Fruit fly (Drosophila melanogaster): ENCODE data around the gene Sgs7.

The Sgs7 gene

DNA sequence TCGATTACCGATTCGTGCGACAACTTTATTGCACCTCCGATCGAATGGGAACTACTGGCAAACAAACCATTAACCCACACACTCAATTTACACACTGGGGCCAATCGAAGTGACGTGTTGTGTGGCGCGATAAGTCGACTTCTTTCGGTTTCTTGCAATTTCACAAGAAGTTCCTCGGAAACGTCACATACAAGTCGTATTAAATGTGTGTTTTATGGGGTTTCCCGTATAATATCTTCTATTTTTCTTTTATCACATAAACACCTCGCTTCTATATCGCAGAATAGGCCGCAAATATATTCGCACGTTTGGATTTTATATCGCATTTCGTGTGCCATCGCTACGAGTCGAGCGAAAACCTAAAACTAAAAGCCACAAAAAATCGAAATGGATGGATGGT lies 20.0 kb downstream of the Sgs7 start:
- TF ChIP-seq sug (tag; optimal IDR thresholded peaks at IDR 0.05) (peak; percentile 1), exex (tag; optimal IDR thresholded peaks at IDR 0.05) (peak; percentile 43), Meics (GFP tag; optimal IDR thresholded peaks at IDR 0.05) (no peak)

DNA sequence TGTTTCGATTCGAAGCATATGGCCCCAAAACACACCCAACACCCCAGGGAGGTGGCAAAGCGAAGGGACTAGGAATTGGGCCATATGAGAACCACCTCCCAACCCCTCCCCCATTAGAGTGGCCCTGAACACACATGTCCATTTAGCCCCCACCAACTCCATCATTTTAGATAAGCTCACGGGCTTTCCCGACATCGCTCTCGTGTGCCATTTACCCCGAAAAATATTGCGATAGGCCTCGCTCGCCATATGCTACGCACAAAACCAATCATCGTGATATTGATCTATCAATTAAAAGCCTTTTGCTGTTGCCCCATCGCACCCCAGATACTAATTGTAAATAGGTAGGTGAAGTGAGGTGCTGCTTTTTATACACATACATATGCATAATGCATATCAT lies 20.7 kb downstream of the Sgs7 start:
- no peak for TF ChIP-seq Dfd (GFP tag; optimal IDR thresholded peaks at IDR 0.05)
- peak; percentile 27 for TF ChIP-seq caup (GFP tag; optimal IDR thresholded peaks at IDR 0.05; ENCODE audit: severe bottlenecking)
- TF ChIP-seq twi (tag; optimal IDR thresholded peaks at IDR 0.05), result peak; percentile 62
- peak; percentile 90 for TF ChIP-seq mirr (GFP tag; optimal IDR thresholded peaks at IDR 0.05)
- peak; percentile 62 for TF ChIP-seq CG12769 (tag; optimal IDR thresholded peaks at IDR 0.05)
- no peak for TF ChIP-seq CG4707 (GFP tag; optimal IDR thresholded peaks at IDR 0.05)
- peak; percentile 15 for TF ChIP-seq CG13894 (tag; optimal IDR thresholded peaks at IDR 0.05)
- 0 out of 2 replicates have a peak, but pooled peaks have one; percentile 8 for TF ChIP-seq sim (GFP tag; IDR thresholded peaks at IDR 0.05)
- peak; percentile 39 for TF ChIP-seq CG10543 (GFP tag; optimal IDR thresholded peaks at IDR 0.05)
- TF ChIP-seq grn (GFP tag; optimal IDR thresholded peaks at IDR 0.05), result peak; percentile 90
- 0 out of 2 replicates have a peak, but pooled peaks have one; percentile 18 for TF ChIP-seq Awh (GFP tag; IDR thresholded peaks at IDR 0.05)
- TF ChIP-seq sens (GFP tag), result peak; percentile 69
- peak; percentile 87 for TF ChIP-seq exex (tag; optimal IDR thresholded peaks at IDR 0.05)
- no peak for TF ChIP-seq Dbx (GFP tag; IDR thresholded peaks at IDR 0.05)
- peak; percentile 64; the same call in 1 of the 2 replicates for TF ChIP-seq crol (GFP tag; IDR thresholded peaks at IDR 0.05)
- peak; percentile 30 for TF ChIP-seq cwo (GFP tag; optimal IDR thresholded peaks at IDR 0.05)
- TF ChIP-seq Hey (tag; optimal IDR thresholded peaks at IDR 0.05), result peak; percentile 41
- TF ChIP-seq ash1 (GFP tag; optimal IDR thresholded peaks at IDR 0.05), result no peak
- TF ChIP-seq CG7357 (GFP tag; IDR thresholded peaks at IDR 0.05), result no peak
- TF ChIP-seq lab (GFP tag; optimal IDR thresholded peaks at IDR 0.05), result peak; percentile 37
- no peak for TF ChIP-seq CG15696 (tag; optimal IDR thresholded peaks at IDR 0.05)
- peak; percentile 9 for TF ChIP-seq CG34376 (GFP tag; optimal IDR thresholded peaks at IDR 0.05)
- TF ChIP-seq Med (GFP tag), result peak; percentile 60
- TF ChIP-seq sug (tag; optimal IDR thresholded peaks at IDR 0.05), result peak; percentile 72
- TF ChIP-seq Lim3 (GFP tag; IDR thresholded peaks at IDR 0.05), result peak; percentile 40; the same call in 1 of the 2 replicates
- TF ChIP-seq sob (GFP tag; IDR thresholded peaks at IDR 0.05), result 0 out of 2 replicates have a peak, but pooled peaks have one; percentile 15
- peak; percentile 31 for TF ChIP-seq Deaf1 (tag; optimal IDR thresholded peaks at IDR 0.05)
- peak; percentile 7; the same call in 1 of the 3 replicates for TF ChIP-seq so (GFP tag; IDR thresholded peaks at IDR 0.05)

DNA sequence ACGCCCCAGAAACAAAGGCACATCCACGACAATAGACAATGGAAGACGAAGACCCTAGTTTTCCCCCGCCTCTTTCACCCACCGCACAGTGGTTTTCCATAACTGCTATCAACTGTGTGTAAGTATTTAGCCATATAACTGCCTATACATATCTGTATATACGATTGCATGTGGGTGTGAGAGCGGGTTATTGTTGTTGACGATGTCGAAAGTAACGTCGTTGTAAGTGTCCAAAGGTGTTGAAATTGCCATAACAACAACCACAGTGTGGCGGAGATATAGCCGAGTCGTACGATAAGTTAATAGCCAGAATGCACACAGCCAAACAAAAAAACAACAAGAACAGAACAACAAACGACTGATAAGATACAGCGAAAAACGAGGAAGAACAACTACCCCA lies 21.6 kb downstream of the Sgs7 start:
- TF ChIP-seq tna (GFP tag; IDR thresholded peaks at IDR 0.05; ENCODE audit: partially characterized antibody) (0 out of 2 replicates have a peak, but pooled peaks have one; percentile 8), caup (GFP tag; optimal IDR thresholded peaks at IDR 0.05; ENCODE audit: severe bottlenecking) (peak; percentile 54), lov (optimal IDR thresholded peaks at IDR 0.05) (no peak), lov (GFP tag; IDR thresholded peaks at IDR 0.05) (no peak), exex (tag; optimal IDR thresholded peaks at IDR 0.05) (peak; percentile 51), cg (GFP tag; optimal IDR thresholded peaks at IDR 0.05) (peak; percentile 25), CG3995 (GFP tag; optimal IDR thresholded peaks at IDR 0.05) (no peak), cwo (GFP tag; optimal IDR thresholded peaks at IDR 0.05) (peak; percentile 14), CG15696 (tag; optimal IDR thresholded peaks at IDR 0.05) (no peak), lab (GFP tag; optimal IDR thresholded peaks at IDR 0.05) (peak; percentile 60), ATbp (GFP tag; optimal IDR thresholded peaks at IDR 0.05) (peak; percentile 36), CG32532 (GFP tag; IDR thresholded peaks at IDR 0.05) (peak; percentile 37; the same call in 1 of the 2 replicates), chinmo (GFP tag; IDR thresholded peaks at IDR 0.05; ENCODE audit: partially characterized antibody) (0 out of 4 replicates have a peak, but pooled peaks have one; percentile 16), mirr (GFP tag; optimal IDR thresholded peaks at IDR 0.05) (peak; percentile 87), Med (GFP tag) (peak; percentile 13), pb (GFP tag; optimal IDR thresholded peaks at IDR 0.05) (no peak), CG7987 (GFP tag; optimal IDR thresholded peaks at IDR 0.05) (peak; percentile 3), rib (GFP tag; IDR thresholded peaks at IDR 0.05) (peak; percentile 65; the same call in 1 of the 2 replicates), CG10147 (GFP tag; optimal IDR thresholded peaks at IDR 0.05) (no peak), CG10543 (GFP tag; optimal IDR thresholded peaks at IDR 0.05) (peak; percentile 9), sug (tag; optimal IDR thresholded peaks at IDR 0.05) (peak; percentile 11), CG11695 (GFP tag; IDR thresholded peaks at IDR 0.05) (0 out of 3 replicates have a peak, but pooled peaks have one; percentile 10), CG11456 (GFP tag; IDR thresholded peaks at IDR 0.05) (0 out of 3 replicates have a peak, but pooled peaks have one; percentile 19), fd64A (GFP tag; optimal IDR thresholded peaks at IDR 0.05) (peak; percentile 3), Mrtf (GFP tag; IDR thresholded peaks at IDR 0.05) (0 out of 3 replicates have a peak, but pooled peaks have one; percentile 8), slou (GFP tag; optimal IDR thresholded peaks at IDR 0.05) (no peak)
